Fruit fly (Drosophila melanogaster): Measurements from ENCODE around the gene nrm.

dm6 chr3L:22982040-22982439 is 16.1 kb upstream of the nrm start:
- TF ChIP-seq CG11617 (GFP tag; optimal IDR thresholded peaks at IDR 0.05) (no peak), CG14711 (tag; optimal IDR thresholded peaks at IDR 0.05) (no peak), Clk (GFP tag; optimal IDR thresholded peaks at IDR 0.05) (no peak), CG12768 (GFP tag; optimal IDR thresholded peaks at IDR 0.05) (no peak), ovo (GFP tag; optimal IDR thresholded peaks at IDR 0.05) (no peak), pad (GFP tag; optimal IDR thresholded peaks at IDR 0.05) (no peak)
